Fruit fly (Drosophila melanogaster): ENCODE measurements around the gene atk.
A peak's percentile ranks its signal among the peaks of the same experiment; 100 is the strongest.

The atk gene

DNA sequence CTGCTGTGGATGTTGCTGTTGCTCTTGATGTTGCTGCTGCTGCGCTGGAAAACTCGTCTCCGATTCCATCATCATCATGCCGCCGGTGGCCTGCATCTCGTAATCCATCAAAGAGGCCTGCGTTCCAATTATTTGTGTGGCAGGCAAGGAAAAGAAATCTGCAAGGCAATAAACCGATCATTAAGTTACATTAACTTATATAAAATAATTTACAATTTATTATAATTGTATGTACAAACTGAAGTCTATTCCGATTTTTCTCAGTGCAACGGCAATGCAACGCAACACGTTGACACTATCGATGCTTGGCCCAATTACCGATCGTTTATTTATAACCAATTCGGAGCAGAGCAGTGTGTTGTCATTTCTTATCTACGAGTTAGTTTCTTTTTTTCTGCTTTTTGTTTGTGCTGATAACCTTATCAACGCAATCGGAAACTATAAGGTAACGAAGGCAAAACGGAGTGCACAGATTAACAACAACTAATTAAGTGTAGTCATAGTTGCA is 6.4 kb upstream of the atk start (continued):
- no peak for TF ChIP-seq CG2120 (GFP tag; optimal IDR thresholded peaks at IDR 0.05)
- TF ChIP-seq gcm2 (GFP tag; optimal IDR thresholded peaks at IDR 0.05) = no peak
- TF ChIP-seq CG13123 (GFP tag; optimal IDR thresholded peaks at IDR 0.05) = no peak
- no peak for TF ChIP-seq pfk (GFP tag; optimal IDR thresholded peaks at IDR 0.05)
- TF ChIP-seq CG4360 (GFP tag; IDR thresholded peaks at IDR 0.05) = no peak
- TF ChIP-seq Neu2 (GFP tag; optimal IDR thresholded peaks at IDR 0.05; ENCODE audit: borderline replicate concordance) = no peak
- no peak for TF ChIP-seq emc (GFP tag; optimal IDR thresholded peaks at IDR 0.05)
- TF ChIP-seq MBD-R2 (GFP tag; IDR thresholded peaks at IDR 0.05) = peak; percentile 30; the same call in 1 of the 2 replicates
- no peak for TF ChIP-seq al (GFP tag; IDR thresholded peaks at IDR 0.05)
- peak; percentile 58 for TF ChIP-seq CG14050 (GFP tag; IDR thresholded peaks at IDR 0.05)
- TF ChIP-seq NfI (GFP tag; optimal IDR thresholded peaks at IDR 0.05) = peak; percentile 46
- no peak for TF ChIP-seq CG6765 (GFP tag; optimal IDR thresholded peaks at IDR 0.05)
- peak; percentile 4 for TF ChIP-seq CG30403 (GFP tag; optimal IDR thresholded peaks at IDR 0.05)
- TF ChIP-seq CG42726 (GFP tag; IDR thresholded peaks at IDR 0.05; ENCODE audit: partially characterized antibody) = no peak
- TF ChIP-seq CG7745 (tag; optimal IDR thresholded peaks at IDR 0.05) = no peak
- peak; percentile 44; the same call in 1 of the 2 replicates for TF ChIP-seq sens-2 (GFP tag; IDR thresholded peaks at IDR 0.05)
- no peak for TF ChIP-seq CG13624 (GFP tag; optimal IDR thresholded peaks at IDR 0.05)
- TF ChIP-seq CG5245 (GFP tag; optimal IDR thresholded peaks at IDR 0.05) = peak; percentile 46
- no peak for TF ChIP-seq twi (tag; optimal IDR thresholded peaks at IDR 0.05)
- peak; percentile 65; the same call in 1 of the 3 replicates for TF ChIP-seq zfh1 (GFP tag; IDR thresholded peaks at IDR 0.05)
- peak; percentile 5 for TF ChIP-seq CG8359 (GFP tag; optimal IDR thresholded peaks at IDR 0.05; ENCODE audit: borderline replicate concordance)
- TF ChIP-seq Dbx (GFP tag; IDR thresholded peaks at IDR 0.05) = no peak
- peak; percentile 29 for TF ChIP-seq bcd (GFP tag; optimal IDR thresholded peaks at IDR 0.05)
- TF ChIP-seq CG1602 (GFP tag; optimal IDR thresholded peaks at IDR 0.05) = peak; percentile 8
- TF ChIP-seq CG4707 (GFP tag; optimal IDR thresholded peaks at IDR 0.05) = peak; percentile 53
- no peak for TF ChIP-seq nerfin-2 (GFP tag; IDR thresholded peaks at IDR 0.05; ENCODE audit: partially characterized antibody)
- TF ChIP-seq CG34376 (GFP tag; optimal IDR thresholded peaks at IDR 0.05) = peak; percentile 67
- TF ChIP-seq ems (GFP tag; optimal IDR thresholded peaks at IDR 0.05) = peak; percentile 28
- TF ChIP-seq CG12071 (GFP tag; optimal IDR thresholded peaks at IDR 0.05) = peak; percentile 43
- peak; percentile 9 for TF ChIP-seq Hand (GFP tag; optimal IDR thresholded peaks at IDR 0.05)
- TF ChIP-seq Scr (GFP tag; IDR thresholded peaks at IDR 0.05; ENCODE audit: partially characterized antibody) = 0 out of 2 replicates have a peak, but pooled peaks have one; percentile 9
- TF ChIP-seq H15 (GFP tag; IDR thresholded peaks at IDR 0.05) = no peak
- peak; percentile 60 for TF ChIP-seq CG8924 (tag; optimal IDR thresholded peaks at IDR 0.05)
- peak; percentile 48 for TF ChIP-seq mirr (GFP tag; optimal IDR thresholded peaks at IDR 0.05)
- peak; percentile 72 for TF ChIP-seq Drgx (GFP tag; IDR thresholded peaks at IDR 0.05)
- peak; percentile 84 for TF ChIP-seq chinmo (GFP tag; IDR thresholded peaks at IDR 0.05; ENCODE audit: partially characterized antibody)
- TF ChIP-seq D19B (GFP tag; optimal IDR thresholded peaks at IDR 0.05) = peak; percentile 6
- no peak for TF ChIP-seq CG9876 (GFP tag; optimal IDR thresholded peaks at IDR 0.05)
- TF ChIP-seq unpg (GFP tag; optimal IDR thresholded peaks at IDR 0.05) = peak; percentile 65
- peak; percentile 76 for TF ChIP-seq Med (GFP tag)
- no peak for TF ChIP-seq CG12236 (GFP tag; optimal IDR thresholded peaks at IDR 0.05)
- TF ChIP-seq CG1233 (GFP tag; optimal IDR thresholded peaks at IDR 0.05) = peak; percentile 19
- TF ChIP-seq fru (optimal IDR thresholded peaks at IDR 0.05) = no peak
- TF ChIP-seq stc (GFP tag; IDR thresholded peaks at IDR 0.05) = peak; percentile 60
- no peak for TF ChIP-seq CG13894 (tag; optimal IDR thresholded peaks at IDR 0.05)
- TF ChIP-seq psq (GFP tag; optimal IDR thresholded peaks at IDR 0.05) = no peak
- TF ChIP-seq en (GFP tag; optimal IDR thresholded peaks at IDR 0.05) = no peak
- no peak for TF ChIP-seq dan (GFP tag; IDR thresholded peaks at IDR 0.05)
- TF ChIP-seq fd64A (GFP tag; optimal IDR thresholded peaks at IDR 0.05) = peak; percentile 49
- TF ChIP-seq corto (GFP tag; optimal IDR thresholded peaks at IDR 0.05) = no peak
- peak; percentile 18 for TF ChIP-seq caup (GFP tag; optimal IDR thresholded peaks at IDR 0.05; ENCODE audit: severe bottlenecking)
